Comparison of ENCODE assay signal across 2 fruit fly cellular contexts in the genomic region with DNA sequence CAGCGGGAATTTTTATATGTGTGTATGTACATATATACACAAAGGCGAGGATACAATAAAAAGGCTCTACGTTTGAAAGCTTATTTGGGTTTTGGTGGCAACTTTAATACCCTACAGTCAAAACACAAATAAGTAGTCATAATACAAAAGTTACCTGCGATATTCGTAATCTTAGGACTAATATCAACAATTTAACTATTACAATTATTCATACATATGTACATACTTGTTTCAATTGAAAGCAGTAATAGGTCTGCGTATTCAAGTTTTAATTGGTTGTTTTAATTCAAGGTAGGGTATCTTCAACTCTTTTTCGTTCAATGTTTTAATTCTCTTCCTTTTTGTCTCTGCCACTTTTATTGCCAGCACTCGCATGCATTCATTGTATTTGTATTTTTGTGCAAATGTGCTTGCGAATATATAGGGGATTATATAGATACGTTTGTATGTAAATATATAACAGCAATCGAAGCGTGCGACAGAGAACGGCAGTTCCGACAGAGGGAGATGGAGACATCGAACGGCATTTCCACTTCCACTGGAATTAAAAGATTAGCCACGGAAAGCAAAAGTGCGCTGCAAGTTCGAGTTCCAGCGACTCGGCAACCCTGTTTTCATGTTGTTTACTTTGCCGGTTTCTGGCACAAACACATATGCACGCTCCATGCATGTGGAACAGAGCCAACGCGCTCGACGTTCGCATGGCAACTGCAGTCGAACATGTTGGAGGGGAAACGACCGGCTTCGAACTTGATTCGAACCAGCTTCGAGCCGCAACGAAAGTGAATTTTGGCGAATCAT.
TF ChIP-seq lines count a peak whose summit lies in the region.

No protein-coding gene starts in this region.

TF ChIP-seq in whole organism, embryonic, 481 proteins besides CTCF, POLR2A, EP300 and RAD21 (continued from another document and continues in another):
- TF ChIP-seq zen2 (GFP tag; IDR thresholded peaks at IDR 0.05; lab: Robert Waterston, UW; ENCODE audit: partially characterized antibody) = no peak
- no peak for TF ChIP-seq Lpt (GFP tag; optimal IDR thresholded peaks at IDR 0.05; lab: Kevin White, UChicago)
- peak; percentile 53 for TF ChIP-seq ATbp (GFP tag; optimal IDR thresholded peaks at IDR 0.05; lab: Kevin White, UChicago)
- TF ChIP-seq esg (GFP tag; conservative IDR thresholded peaks at IDR 0.05; lab: Robert Waterston, UW) = no peak
- peak; percentile 61 for TF ChIP-seq CG11504 (tag; optimal IDR thresholded peaks at IDR 0.05; lab: Kevin White, UChicago)
- TF ChIP-seq ttk (GFP tag; IDR thresholded peaks at IDR 0.05; lab: Robert Waterston, UW) = no peak
- TF ChIP-seq knrl (GFP tag; IDR thresholded peaks at IDR 0.05; lab: Robert Waterston, UW; ENCODE audit: partially characterized antibody) = no peak
- TF ChIP-seq oc (tag; optimal IDR thresholded peaks at IDR 0.05; lab: Kevin White, UChicago) = peak; percentile 84
- no peak for TF ChIP-seq Dad (GFP tag; optimal IDR thresholded peaks at IDR 0.05; lab: Kevin White, UChicago)
- TF ChIP-seq ase (GFP tag; IDR thresholded peaks at IDR 0.05; lab: Robert Waterston, UW) = no peak
- TF ChIP-seq vvl (GFP tag; IDR thresholded peaks at IDR 0.05; lab: Robert Waterston, UW) = peak; percentile 71
- TF ChIP-seq CG13775 (GFP tag; optimal IDR thresholded peaks at IDR 0.05; lab: Kevin White, UChicago) = peak; percentile 32
- TF ChIP-seq CG14710 (tag; optimal IDR thresholded peaks at IDR 0.05; lab: Kevin White, UChicago) = peak; percentile 43
- peak; percentile 55; the same call in 1 of the 2 replicates for TF ChIP-seq CG14441 (GFP tag; IDR thresholded peaks at IDR 0.05; lab: Robert Waterston, UW)
- TF ChIP-seq sob (GFP tag; IDR thresholded peaks at IDR 0.05; lab: Robert Waterston, UW) = peak; percentile 31; the same call in 1 of the 2 replicates
- peak; percentile 58; the same call in 1 of the 2 replicates for TF ChIP-seq CG14014 (GFP tag; IDR thresholded peaks at IDR 0.05; lab: Robert Waterston, UW)
- TF ChIP-seq onecut (GFP tag; IDR thresholded peaks at IDR 0.05; lab: Robert Waterston, UW) = peak; percentile 67
- TF ChIP-seq Lim3 (GFP tag; IDR thresholded peaks at IDR 0.05; lab: Robert Waterston, UW) = no peak
- TF ChIP-seq CG9215 (GFP tag; IDR thresholded peaks at IDR 0.05; lab: Robert Waterston, UW) = no peak
- TF ChIP-seq wdn (GFP tag; IDR thresholded peaks at IDR 0.05; lab: Robert Waterston, UW) = no peak
- peak; percentile 47 for TF ChIP-seq CG9932 (GFP tag; IDR thresholded peaks at IDR 0.05; lab: Robert Waterston, UW)
- TF ChIP-seq nom (GFP tag; optimal IDR thresholded peaks at IDR 0.05; lab: Kevin White, UChicago) = peak; percentile 82
- TF ChIP-seq CG6683 (GFP tag; optimal IDR thresholded peaks at IDR 0.05; lab: Kevin White, UChicago) = no peak
- peak; percentile 48 for TF ChIP-seq Six4 (GFP tag; optimal IDR thresholded peaks at IDR 0.05; lab: Kevin White, UChicago)
- peak; percentile 80 for TF ChIP-seq cg (GFP tag; optimal IDR thresholded peaks at IDR 0.05; lab: Kevin White, UChicago)
- no peak for TF ChIP-seq luna (GFP tag; optimal IDR thresholded peaks at IDR 0.05; lab: Kevin White, UChicago)
- no peak for TF ChIP-seq sd (tag; optimal IDR thresholded peaks at IDR 0.05; lab: Kevin White, UChicago)
- peak; percentile 20 for TF ChIP-seq CG15601 (tag; optimal IDR thresholded peaks at IDR 0.05; lab: Kevin White, UChicago)
- TF ChIP-seq Tbp (GFP tag; optimal IDR thresholded peaks at IDR 0.05; lab: Kevin White, UChicago) = no peak
- no peak for TF ChIP-seq crol (GFP tag; IDR thresholded peaks at IDR 0.05; lab: Robert Waterston, UW)
- TF ChIP-seq CG5245 (GFP tag; optimal IDR thresholded peaks at IDR 0.05; lab: Kevin White, UChicago) = peak; percentile 55
- peak; percentile 8 for TF ChIP-seq pb (GFP tag; optimal IDR thresholded peaks at IDR 0.05; lab: Kevin White, UChicago)
- peak; percentile 73 for TF ChIP-seq gsb-n (tag; optimal IDR thresholded peaks at IDR 0.05; lab: Kevin White, UChicago)
- TF ChIP-seq Ada2b (GFP tag; IDR thresholded peaks at IDR 0.05; lab: Robert Waterston, UW) = 0 out of 2 replicates have a peak, but pooled peaks have one; percentile 43
- TF ChIP-seq CG6813 (GFP tag; optimal IDR thresholded peaks at IDR 0.05; lab: Kevin White, UChicago) = peak; percentile 41
- peak; percentile 14 for TF ChIP-seq CG18599 (GFP tag; optimal IDR thresholded peaks at IDR 0.05; lab: Kevin White, UChicago)
- peak; percentile 55 for TF ChIP-seq CG16863 (GFP tag; optimal IDR thresholded peaks at IDR 0.05; lab: Kevin White, UChicago)
- TF ChIP-seq Hr3 (GFP tag; optimal IDR thresholded peaks at IDR 0.05; lab: Kevin White, UChicago) = no peak
- no peak for TF ChIP-seq ap (GFP tag; IDR thresholded peaks at IDR 0.05; lab: Robert Waterston, UW)
- TF ChIP-seq wor (GFP tag; IDR thresholded peaks at IDR 0.05; lab: Robert Waterston, UW) = no peak
- no peak for TF ChIP-seq CG11696 (GFP tag; IDR thresholded peaks at IDR 0.05; lab: Robert Waterston, UW)
- TF ChIP-seq fd102C (GFP tag; optimal IDR thresholded peaks at IDR 0.05; lab: Kevin White, UChicago) = no peak
- peak; percentile 56 for TF ChIP-seq NfI (GFP tag; optimal IDR thresholded peaks at IDR 0.05; lab: Kevin White, UChicago)
- TF ChIP-seq h (optimal IDR thresholded peaks at IDR 0.05; lab: Kevin White, UChicago) = no peak
- peak; percentile 47 for TF ChIP-seq CG18619 (GFP tag; optimal IDR thresholded peaks at IDR 0.05; lab: Kevin White, UChicago)
- TF ChIP-seq lab (GFP tag; optimal IDR thresholded peaks at IDR 0.05; lab: Kevin White, UChicago) = peak; percentile 63
- TF ChIP-seq Doc2 (GFP tag; IDR thresholded peaks at IDR 0.05; lab: Robert Waterston, UW) = no peak
- TF ChIP-seq unc-4 (GFP tag; IDR thresholded peaks at IDR 0.05; lab: Robert Waterston, UW; ENCODE audit: partially characterized antibody) = no peak
- TF ChIP-seq gem (tag; optimal IDR thresholded peaks at IDR 0.05; lab: Kevin White, UChicago) = peak; percentile 39
- 0 out of 3 replicates have a peak, but pooled peaks have one; percentile 7 for TF ChIP-seq H15 (GFP tag; IDR thresholded peaks at IDR 0.05; lab: Robert Waterston, UW)
- no peak for TF ChIP-seq HmgZ (tag; optimal IDR thresholded peaks at IDR 0.05; lab: Kevin White, UChicago)
- TF ChIP-seq CG11093 (GFP tag; IDR thresholded peaks at IDR 0.05; lab: Robert Waterston, UW) = no peak; the same call in 2 of the 3 replicates
- peak; percentile 22 for TF ChIP-seq Deaf1 (tag; optimal IDR thresholded peaks at IDR 0.05; lab: Kevin White, UChicago)
- peak; percentile 3 for TF ChIP-seq gcm2 (GFP tag; optimal IDR thresholded peaks at IDR 0.05; lab: Kevin White, UChicago)
- TF ChIP-seq wek (GFP tag; optimal IDR thresholded peaks at IDR 0.05; lab: Kevin White, UChicago) = peak; percentile 33
- TF ChIP-seq aop (GFP tag; IDR thresholded peaks at IDR 0.05; lab: Robert Waterston, UW) = 0 out of 2 replicates have a peak, but pooled peaks have one; percentile 44
- peak; percentile 11 for TF ChIP-seq CG4820 (GFP tag; optimal IDR thresholded peaks at IDR 0.05; lab: Kevin White, UChicago)
- peak; percentile 59 for TF ChIP-seq CG10654 (GFP tag; optimal IDR thresholded peaks at IDR 0.05; lab: Kevin White, UChicago)
- TF ChIP-seq CG17568 (GFP tag; optimal IDR thresholded peaks at IDR 0.05; lab: Kevin White, UChicago) = no peak
- no peak for TF ChIP-seq Doc3 (GFP tag; IDR thresholded peaks at IDR 0.05; lab: Robert Waterston, UW; ENCODE audit: partially characterized antibody)

TF ChIP-seq in whole organism, prepupa, 60 proteins besides CTCF, POLR2A, EP300 and RAD21 (continued from another document):
- TF ChIP-seq CG6792 (GFP tag; optimal IDR thresholded peaks at IDR 0.05; lab: Kevin White, UChicago) = peak; percentile 75
- TF ChIP-seq CG8632 (GFP tag; optimal IDR thresholded peaks at IDR 0.05; lab: Kevin White, UChicago) = peak; percentile 64
- TF ChIP-seq CG32006 (GFP tag; optimal IDR thresholded peaks at IDR 0.05; lab: Kevin White, UChicago) = peak; percentile 62
- no peak for TF ChIP-seq fd85E (GFP tag; optimal IDR thresholded peaks at IDR 0.05; lab: Kevin White, UChicago)
- peak; percentile 30; the same call in 1 of the 2 replicates for TF ChIP-seq CG11294 (GFP tag; IDR thresholded peaks at IDR 0.05; lab: Robert Waterston, UW)
- TF ChIP-seq Met (GFP tag; optimal IDR thresholded peaks at IDR 0.05; lab: Kevin White, UChicago) = peak; percentile 93
- peak; percentile 89 for TF ChIP-seq CG10669 (GFP tag; optimal IDR thresholded peaks at IDR 0.05; lab: Kevin White, UChicago)
- TF ChIP-seq Sox102F (GFP tag; optimal IDR thresholded peaks at IDR 0.05; lab: Kevin White, UChicago) = peak; percentile 89
- TF ChIP-seq CG9139 (GFP tag; optimal IDR thresholded peaks at IDR 0.05; lab: Kevin White, UChicago) = peak; percentile 76
- TF ChIP-seq CG10631 (GFP tag; optimal IDR thresholded peaks at IDR 0.05; lab: Kevin White, UChicago) = peak; percentile 75
- TF ChIP-seq esn (GFP tag; optimal IDR thresholded peaks at IDR 0.05; lab: Kevin White, UChicago) = peak; percentile 94
- peak; percentile 79 for TF ChIP-seq CG6163 (GFP tag; IDR thresholded peaks at IDR 0.05; lab: Robert Waterston, UW)
- TF ChIP-seq CG6276 (GFP tag; optimal IDR thresholded peaks at IDR 0.05; lab: Kevin White, UChicago) = peak; percentile 61
- peak; percentile 90 for TF ChIP-seq Smox (GFP tag; optimal IDR thresholded peaks at IDR 0.05; lab: Kevin White, UChicago)
